Fruit fly (Drosophila melanogaster) whole organism, embryonic: ENCODE data around the gene dpy.

ENCODE experiments used
- Asciz ChIP-seq: fragments of 200-800 bp; sonication (Bioruptor generic); optimal IDR thresholded peaks from 2 replicates; lab custom pipeline; 2017; ENCODE audit warnings: missing biosample characterization, mild to moderate bottlenecking, missing genetic modification characterization, missing genetic modification reagents
- CG10959 ChIP-seq: fragments of 200-800 bp; sonication (Bioruptor generic); IDR thresholded peaks from 2 replicates; pipeline ENCODE4 v1.3.6; 2022; ENCODE audit warnings: missing biosample characterization, missing genetic modification characterization
- CG12769 ChIP-seq: fragments of 200-800 bp; sonication (Bioruptor generic); optimal IDR thresholded peaks from 2 replicates; lab custom pipeline; 2019; ENCODE audit warnings: missing biosample characterization, mild to moderate bottlenecking, missing genetic modification characterization, moderate library complexity
- CG12942 ChIP-seq: fragments of 200-800 bp; sonication (Bioruptor generic); optimal IDR thresholded peaks from 3 replicates; lab custom pipeline; 2016; ENCODE audit warnings: missing biosample characterization, missing genetic modification characterization
- CG14710 ChIP-seq: fragments of 200-800 bp; sonication (Bioruptor generic); optimal IDR thresholded peaks from 3 replicates; lab custom pipeline; 2019; ENCODE audit warnings: missing biosample characterization, mild to moderate bottlenecking, missing genetic modification characterization, moderate library complexity
- CG17186 ChIP-seq: fragments of 200-800 bp; sonication (Bioruptor generic); optimal IDR thresholded peaks from 3 replicates; lab custom pipeline; 2017; ENCODE audit warnings: missing biosample characterization, missing genetic modification reagents, missing genetic modification characterization
- CG18599 ChIP-seq: fragments of 200-800 bp; sonication (Bioruptor generic); optimal IDR thresholded peaks from 3 replicates; lab custom pipeline; 2017; ENCODE audit warnings: missing biosample characterization, missing genetic modification characterization, mild to moderate bottlenecking, moderate library complexity, missing genetic modification reagents
- CG18619 ChIP-seq: fragments of 200-800 bp; sonication (Bioruptor generic); optimal IDR thresholded peaks from 3 replicates; lab custom pipeline; 2017; ENCODE audit warnings: missing biosample characterization, mild to moderate bottlenecking, missing genetic modification characterization
- CG18764 ChIP-seq: fragments of 200-800 bp; sonication (Bioruptor generic); optimal IDR thresholded peaks from 3 replicates; lab custom pipeline; 2016; ENCODE audit warnings: missing biosample characterization, missing genetic modification characterization
- CG2678 ChIP-seq: fragments of 200-800 bp; sonication (Bioruptor generic); optimal IDR thresholded peaks from 3 replicates; lab custom pipeline; 2019; ENCODE audit warnings: missing biosample characterization, mild to moderate bottlenecking, missing genetic modification characterization, moderate library complexity
- CG33213 ChIP-seq: fragments of 200-800 bp; sonication (Bioruptor generic); optimal IDR thresholded peaks from 3 replicates; lab custom pipeline; 2016; ENCODE audit warnings: missing biosample characterization, missing genetic modification characterization
- CG4730 ChIP-seq: fragments of 200-800 bp; sonication (Bioruptor generic); IDR thresholded peaks from 2 replicates; pipeline ENCODE4 v1.3.6; 2022; ENCODE audit warnings: missing biosample characterization, missing genetic modification characterization
- CG6272 ChIP-seq: fragments of 200-800 bp; sonication (Bioruptor generic); IDR thresholded peaks from 2 replicates; pipeline ENCODE4 v1.3.6; 2022; ENCODE audit warnings: missing biosample characterization, missing genetic modification characterization
- CG6689 ChIP-seq: fragments of 200-800 bp; sonication (Bioruptor generic); IDR thresholded peaks from 2 replicates; pipeline ENCODE4 v1.3.6; 2022; ENCODE audit warnings: missing biosample characterization, missing genetic modification characterization
- CG7839 ChIP-seq: fragments of 200-800 bp; sonication (Bioruptor generic); optimal IDR thresholded peaks from 3 replicates; lab custom pipeline; 2018; ENCODE audit warnings: missing biosample characterization, mild to moderate bottlenecking, missing genetic modification characterization, moderate library complexity
- CG8388 ChIP-seq: fragments of 200-800 bp; sonication (Bioruptor generic); optimal IDR thresholded peaks from 2 replicates; lab custom pipeline; 2019; ENCODE audit warnings: missing biosample characterization, mild to moderate bottlenecking, missing genetic modification characterization, moderate library complexity
- CoRest ChIP-seq: fragments of 200-800 bp; sonication (Bioruptor generic); optimal IDR thresholded peaks from 3 replicates; lab custom pipeline; 2018; ENCODE audit warnings: missing biosample characterization, mild to moderate bottlenecking, missing genetic modification characterization, moderate library complexity
- Dp ChIP-seq: fragments of 200-800 bp; sonication (Bioruptor generic); optimal IDR thresholded peaks from 2 replicates; lab custom pipeline; 2018; ENCODE audit warnings: missing biosample characterization, mild to moderate bottlenecking, missing genetic modification characterization, moderate library complexity
- HLHmδ ChIP-seq: fragments of 200-800 bp; sonication (Bioruptor generic); optimal IDR thresholded peaks from 2 replicates; lab custom pipeline; 2018; ENCODE audit warnings: missing biosample characterization, mild to moderate bottlenecking, missing genetic modification characterization, moderate library complexity
- HmgD ChIP-seq: fragments of 200-800 bp; sonication (Bioruptor generic); optimal IDR thresholded peaks from 3 replicates; lab custom pipeline; 2016; ENCODE audit warnings: missing biosample characterization, missing genetic modification characterization
- Mrtf ChIP-seq: fragments of 200-800 bp; sonication (Bioruptor generic); IDR thresholded peaks from 3 replicates; pipeline ENCODE4 v1.3.6; 2022; ENCODE audit warnings: missing biosample characterization, missing genetic modification characterization
- NFAT ChIP-seq: fragments of 200-800 bp; sonication (Bioruptor generic); IDR thresholded peaks from 2 replicates; pipeline ENCODE4 v1.3.6; 2022; ENCODE audit warnings: missing biosample characterization, missing genetic modification characterization
- Poxn ChIP-seq: fragments of 200-800 bp; sonication (Bioruptor generic); IDR thresholded peaks from 2 replicates; pipeline ENCODE4 v1.3.6; 2022; ENCODE audit warnings: missing biosample characterization, missing genetic modification characterization
- Sox102F ChIP-seq: fragments of 200-800 bp; sonication (Bioruptor generic); optimal IDR thresholded peaks from 2 replicates; lab custom pipeline; 2018; ENCODE audit warnings: missing biosample characterization, mild to moderate bottlenecking, missing genetic modification characterization, moderate library complexity
- TFAM ChIP-seq: fragments of 200-800 bp; sonication (Bioruptor generic); optimal IDR thresholded peaks from 2 replicates; lab custom pipeline; 2017; ENCODE audit warnings: missing biosample characterization, missing genetic modification characterization, inconsistent platforms
- amos ChIP-seq: fragments of 200-800 bp; sonication (Bioruptor generic); IDR thresholded peaks from 2 replicates; pipeline ENCODE4 v1.3.6; 2022; ENCODE audit warnings: missing biosample characterization, missing genetic modification characterization; ENCODE audit not compliant: partially characterized antibody
- ash1 ChIP-seq: fragments of 200-800 bp; sonication (Bioruptor generic); optimal IDR thresholded peaks from 2 replicates; lab custom pipeline; 2018; ENCODE audit warnings: missing biosample characterization, mild to moderate bottlenecking, missing genetic modification characterization
- ato ChIP-seq: fragments of 200-800 bp; sonication (Bioruptor generic); IDR thresholded peaks from 2 replicates; pipeline ENCODE4 v1.3.6; 2022; ENCODE audit warnings: missing biosample characterization, missing genetic modification characterization; ENCODE audit not compliant: partially characterized antibody
- bbx ChIP-seq: fragments of 200-800 bp; sonication (Bioruptor generic); IDR thresholded peaks from 2 replicates; pipeline ENCODE4 v1.3.6; 2022; ENCODE audit warnings: missing biosample characterization, missing genetic modification characterization; ENCODE audit not compliant: partially characterized antibody
- cas ChIP-seq: fragments of 200-800 bp; sonication (Bioruptor generic); IDR thresholded peaks from 2 replicates; pipeline ENCODE4 v1.3.6; 2022; ENCODE audit warnings: missing biosample characterization, missing genetic modification characterization
- dmrt99B ChIP-seq: fragments of 200-800 bp; sonication (Bioruptor generic); optimal IDR thresholded peaks from 2 replicates; lab custom pipeline; 2018; ENCODE audit warnings: missing biosample characterization, mild to moderate bottlenecking, missing genetic modification characterization, moderate library complexity
- ems ChIP-seq: fragments of 200-800 bp; sonication (Bioruptor generic); optimal IDR thresholded peaks from 3 replicates; lab custom pipeline; 2016; ENCODE audit warnings: missing biosample characterization, missing genetic modification characterization
- esg ChIP-seq: fragments of 200-800 bp; sonication (Bioruptor generic); conservative IDR thresholded peaks from 2 replicates; pipeline ENCODE4 v1.3.6; 2022; ENCODE audit warnings: missing biosample characterization, missing genetic modification characterization
- fd3F ChIP-seq: fragments of 200-800 bp; sonication (Bioruptor generic); optimal IDR thresholded peaks from 2 replicates; lab custom pipeline; 2018; ENCODE audit warnings: missing biosample characterization, mild to moderate bottlenecking, missing genetic modification characterization, moderate library complexity
- fu2 ChIP-seq: fragments of 200-800 bp; sonication (Bioruptor generic); optimal IDR thresholded peaks from 2 replicates; lab custom pipeline; 2016; ENCODE audit warnings: missing biosample characterization, missing genetic modification characterization
- jing ChIP-seq: fragments of 200-800 bp; sonication (Bioruptor generic); optimal IDR thresholded peaks from 2 replicates; lab custom pipeline; 2018; ENCODE audit warnings: missing biosample characterization, mild to moderate bottlenecking, missing genetic modification characterization
- jumu ChIP-seq: fragments of 200-800 bp; sonication (Bioruptor generic); optimal IDR thresholded peaks from 3 replicates; lab custom pipeline; 2016; ENCODE audit warnings: missing biosample characterization, missing genetic modification characterization
- knrl ChIP-seq: fragments of 200-800 bp; sonication (Bioruptor generic); IDR thresholded peaks from 3 replicates; pipeline ENCODE4 v1.3.6; 2022; ENCODE audit warnings: missing biosample characterization, missing genetic modification characterization; ENCODE audit not compliant: partially characterized antibody
- mam ChIP-seq: fragments of 200-800 bp; sonication (Bioruptor generic); optimal IDR thresholded peaks from 3 replicates; lab custom pipeline; 2016; ENCODE audit warnings: missing biosample characterization, missing genetic modification characterization
- nerfin-2 ChIP-seq: fragments of 200-800 bp; sonication (Bioruptor generic); IDR thresholded peaks from 2 replicates; pipeline ENCODE4 v1.3.6; 2022; ENCODE audit warnings: missing biosample characterization, missing genetic modification characterization; ENCODE audit not compliant: partially characterized antibody
- nmo ChIP-seq: fragments of 200-800 bp; sonication (Bioruptor generic); optimal IDR thresholded peaks from 2 replicates; lab custom pipeline; 2018; ENCODE audit warnings: missing biosample characterization, mild to moderate bottlenecking, missing genetic modification characterization, moderate library complexity
- pho ChIP-seq: fragments of 200-800 bp; sonication (Bioruptor generic); optimal IDR thresholded peaks from 2 replicates; lab custom pipeline; 2016; ENCODE audit warnings: missing biosample characterization, missing genetic modification characterization
- phol ChIP-seq: fragments of 200-800 bp; sonication (Bioruptor generic); optimal IDR thresholded peaks from 3 replicates; lab custom pipeline; 2018; ENCODE audit warnings: missing biosample characterization, mild to moderate bottlenecking, missing genetic modification characterization, moderate library complexity
- row ChIP-seq: fragments of 200-800 bp; sonication (Bioruptor generic); IDR thresholded peaks from 3 replicates; pipeline ENCODE4 v1.3.6; 2022; ENCODE audit warnings: missing biosample characterization, missing genetic modification characterization
- sisA ChIP-seq: fragments of 200-800 bp; sonication (Bioruptor generic); IDR thresholded peaks from 2 replicates; pipeline ENCODE4 v1.3.6; 2022; ENCODE audit warnings: missing biosample characterization, missing genetic modification characterization
- tio ChIP-seq: fragments of 200-800 bp; sonication (Bioruptor generic); optimal IDR thresholded peaks from 2 replicates; lab custom pipeline; 2017; ENCODE audit warnings: missing biosample characterization, missing genetic modification characterization, inconsistent platforms
- unpg ChIP-seq: fragments of 200-800 bp; sonication (Bioruptor generic); optimal IDR thresholded peaks from 3 replicates; lab custom pipeline; 2018; ENCODE audit warnings: missing biosample characterization, mild to moderate bottlenecking, missing genetic modification characterization, moderate library complexity

dpy gene

DNA sequence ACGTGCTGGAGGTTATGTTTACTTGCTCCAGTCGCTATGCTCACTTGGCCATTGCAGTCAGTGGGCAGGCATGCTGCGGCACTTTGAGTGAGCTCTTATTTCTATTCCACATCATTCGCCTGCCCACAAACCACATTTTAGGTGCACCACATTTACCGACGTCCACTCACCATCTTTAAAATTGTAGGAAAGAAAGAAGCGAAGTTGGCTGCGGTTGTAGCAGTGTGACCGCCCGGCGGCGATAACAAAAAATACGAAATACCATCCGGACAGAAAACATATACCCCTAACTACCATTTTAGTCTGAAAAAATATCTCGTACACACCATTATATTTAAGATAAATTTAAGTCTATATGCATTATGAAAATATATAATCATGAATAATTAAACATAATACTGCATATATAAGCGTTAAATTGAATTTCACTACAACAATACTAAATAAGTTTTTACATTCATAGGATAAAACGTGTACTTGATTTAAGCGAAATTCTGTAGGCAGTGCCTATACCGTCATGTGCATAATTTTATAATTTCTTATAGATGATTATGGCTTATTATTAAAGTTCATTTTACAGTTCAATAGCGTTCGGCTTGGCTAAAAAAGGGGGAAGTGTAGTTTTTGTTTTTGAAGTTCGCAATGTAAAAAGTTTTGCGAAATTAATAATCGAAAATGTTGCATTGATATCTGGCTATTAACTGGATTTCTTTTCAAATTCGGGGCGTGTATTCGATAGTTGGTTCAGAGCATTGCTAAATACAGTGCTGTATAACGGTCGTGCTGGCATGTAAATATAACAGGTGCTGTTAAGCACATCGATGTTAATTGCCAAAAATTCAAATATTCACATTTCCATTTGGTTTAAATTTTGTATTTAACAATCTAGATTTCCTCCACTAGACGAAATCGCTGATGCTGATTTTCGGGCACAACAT lies 155.7 kb downstream of the dpy start, which contains the start of gene RpL27A (continued):
- TF ChIP-seq CG4730 (GFP tag; lab: Robert Waterston, UW): peak; percentile 63
- peak; percentile 73 for TF ChIP-seq bbx (GFP tag; lab: Robert Waterston, UW)
- TF ChIP-seq pho: peak; percentile 57
- TF ChIP-seq nmo (GFP tag; lab: Kevin White, UChicago): peak; percentile 79
- TF ChIP-seq CG33213 (GFP tag; lab: Kevin White, UChicago): peak; percentile 85
- TF ChIP-seq HmgD (GFP tag; lab: Kevin White, UChicago): peak; percentile 39
- TF ChIP-seq ems: peak; percentile 59
- TF ChIP-seq row (GFP tag; lab: Robert Waterston, UW): peak; percentile 70
- peak; percentile 17 for TF ChIP-seq TFAM (GFP tag; lab: Kevin White, UChicago)
- TF ChIP-seq sisA (GFP tag; lab: Robert Waterston, UW): peak; percentile 54; the same call in 1 of the 2 replicates
- TF ChIP-seq Poxn (GFP tag; lab: Robert Waterston, UW): peak; percentile 37; the same call in 1 of the 2 replicates
- peak; percentile 59 for TF ChIP-seq dmrt99B (tag; lab: Kevin White, UChicago)
- peak; percentile 55 for TF ChIP-seq CG8388
- no peak for TF ChIP-seq jing (GFP tag; lab: Kevin White, UChicago)
- TF ChIP-seq amos (GFP tag; lab: Robert Waterston, UW): peak; percentile 72
- no peak; the same call in 1 of the 2 replicates for TF ChIP-seq ato (GFP tag; lab: Robert Waterston, UW)
- peak; percentile 43; the same call in 1 of the 3 replicates for TF ChIP-seq Mrtf (GFP tag; lab: Robert Waterston, UW)
- peak; percentile 62 for TF ChIP-seq CG18764 (GFP tag; lab: Kevin White, UChicago)
- no peak; the same call in 1 of the 2 replicates for TF ChIP-seq nerfin-2
- peak; percentile 79 for TF ChIP-seq CG14710 (tag; lab: Kevin White, UChicago)
- peak; percentile 75 for TF ChIP-seq CG7839 (tag; lab: Kevin White, UChicago)
- TF ChIP-seq jumu (GFP tag; lab: Kevin White, UChicago): peak; percentile 31
- TF ChIP-seq ash1 (GFP tag; lab: Kevin White, UChicago): peak; percentile 91
- peak; percentile 68 for TF ChIP-seq CG2678 (tag; lab: Kevin White, UChicago)
- TF ChIP-seq CG12942 (GFP tag; lab: Kevin White, UChicago): peak; percentile 67
- peak; percentile 76 for TF ChIP-seq Sox102F (GFP tag; lab: Kevin White, UChicago)
- peak; percentile 54 for TF ChIP-seq CG6272 (GFP tag; lab: Robert Waterston, UW)
- TF ChIP-seq fd3F (GFP tag; lab: Kevin White, UChicago): peak; percentile 68
- TF ChIP-seq esg (GFP tag; lab: Robert Waterston, UW): peak; percentile 24; the same call in 1 of the 2 replicates
- peak; percentile 92 for TF ChIP-seq NFAT (GFP tag; lab: Robert Waterston, UW)
- TF ChIP-seq fu2 (GFP tag; lab: Kevin White, UChicago): peak; percentile 63
- TF ChIP-seq HLHmδ (GFP tag; lab: Kevin White, UChicago): peak; percentile 98
- TF ChIP-seq mam (GFP tag; lab: Kevin White, UChicago): peak; percentile 19
- TF ChIP-seq CG10959 (GFP tag; lab: Robert Waterston, UW): peak; percentile 52
- peak; percentile 73 for TF ChIP-seq CG6689
- peak; percentile 72 for TF ChIP-seq Dp
- TF ChIP-seq Asciz (GFP tag; lab: Kevin White, UChicago): peak; percentile 79
- TF ChIP-seq CG18599 (GFP tag; lab: Kevin White, UChicago): peak; percentile 83
- TF ChIP-seq knrl (GFP tag; lab: Robert Waterston, UW): peak; percentile 65
- peak; percentile 81 for TF ChIP-seq CoRest
- TF ChIP-seq phol (tag; lab: Kevin White, UChicago): peak; percentile 91
- peak; percentile 68 for TF ChIP-seq unpg (GFP tag; lab: Kevin White, UChicago)
- TF ChIP-seq CG12769 (tag; lab: Kevin White, UChicago): peak; percentile 72
- peak; percentile 86 for TF ChIP-seq CG18619 (GFP tag; lab: Kevin White, UChicago)
- TF ChIP-seq CG17186 (GFP tag; lab: Kevin White, UChicago): peak; percentile 45
- no peak for TF ChIP-seq tio (GFP tag; lab: Kevin White, UChicago)
- TF ChIP-seq cas (GFP tag; lab: Robert Waterston, UW): peak; percentile 66
